Fruit fly (Drosophila melanogaster) whole organism, embryonic: ENCODE results near the gene CG14000.

Source experiments
- B-H1 ChIP-seq: fragments of 200-800 bp; sonication (Bioruptor generic); IDR thresholded peaks from 3 replicates; pipeline ENCODE4 v1.3.6; 2022; ENCODE audit warnings: missing biosample characterization, missing genetic modification characterization
- Bgb ChIP-seq: fragments of 200-800 bp; sonication (Bioruptor generic); IDR thresholded peaks from 2 replicates; pipeline ENCODE4 v1.3.6; 2022; ENCODE audit warnings: missing biosample characterization, missing genetic modification characterization; ENCODE audit not compliant: partially characterized antibody
- CG10209 ChIP-seq: fragments of 200-800 bp; sonication (Bioruptor generic); optimal IDR thresholded peaks from 3 replicates; lab custom pipeline; 2017; ENCODE audit warnings: missing biosample characterization, mild to moderate bottlenecking, missing genetic modification characterization, missing genetic modification reagents
- CG10959 ChIP-seq: fragments of 200-800 bp; sonication (Bioruptor generic); IDR thresholded peaks from 2 replicates; pipeline ENCODE4 v1.3.6; 2022; ENCODE audit warnings: missing biosample characterization, missing genetic modification characterization
- CG12391 ChIP-seq: fragments of 200-800 bp; sonication (Bioruptor generic); optimal IDR thresholded peaks from 3 replicates; lab custom pipeline; 2018; ENCODE audit warnings: missing biosample characterization, mild to moderate bottlenecking, missing genetic modification characterization, moderate library complexity
- CG12769 ChIP-seq: fragments of 200-800 bp; sonication (Bioruptor generic); optimal IDR thresholded peaks from 2 replicates; lab custom pipeline; 2019; ENCODE audit warnings: missing biosample characterization, mild to moderate bottlenecking, missing genetic modification characterization, moderate library complexity
- CG13775 ChIP-seq: fragments of 200-800 bp; sonication (Bioruptor generic); optimal IDR thresholded peaks from 3 replicates; lab custom pipeline; 2017; ENCODE audit warnings: missing biosample characterization, mild to moderate bottlenecking, missing genetic modification characterization
- CG14860 ChIP-seq: fragments of 200-800 bp; sonication (Bioruptor generic); IDR thresholded peaks from 3 replicates; pipeline ENCODE4 v1.3.6; 2022; ENCODE audit warnings: missing biosample characterization, missing genetic modification characterization; ENCODE audit not compliant: partially characterized antibody
- CG15601 ChIP-seq: fragments of 200-800 bp; sonication (Bioruptor generic); optimal IDR thresholded peaks from 3 replicates; lab custom pipeline; 2019; ENCODE audit warnings: missing biosample characterization, mild to moderate bottlenecking, missing genetic modification characterization, moderate library complexity
- CG17568 ChIP-seq: fragments of 200-800 bp; sonication (Bioruptor generic); optimal IDR thresholded peaks from 2 replicates; lab custom pipeline; 2018; ENCODE audit warnings: missing biosample characterization, mild to moderate bottlenecking, missing genetic modification characterization, moderate library complexity
- CG17802 ChIP-seq: fragments of 200-800 bp; sonication (Bioruptor generic); optimal IDR thresholded peaks from 2 replicates; lab custom pipeline; 2018; ENCODE audit warnings: missing biosample characterization, mild to moderate bottlenecking, missing genetic modification characterization, moderate library complexity
- CG18476 ChIP-seq: fragments of 200-800 bp; sonication (Bioruptor generic); optimal IDR thresholded peaks from 2 replicates; lab custom pipeline; 2016; ENCODE audit warnings: missing biosample characterization, mild to moderate bottlenecking, missing genetic modification characterization
- CG2120 ChIP-seq: fragments of 200-800 bp; sonication (Bioruptor generic); optimal IDR thresholded peaks from 3 replicates; lab custom pipeline; 2016; ENCODE audit warnings: missing biosample characterization, missing genetic modification characterization
- CG2199 ChIP-seq: fragments of 200-800 bp; sonication (Bioruptor generic); IDR thresholded peaks from 3 replicates; pipeline ENCODE4 v1.3.6; 2022; ENCODE audit warnings: missing biosample characterization, missing genetic modification characterization
- CG34224 ChIP-seq: fragments of 200-800 bp; sonication (Bioruptor generic); IDR thresholded peaks from 3 replicates; pipeline ENCODE4 v1.3.6; 2022; ENCODE audit warnings: missing biosample characterization, missing genetic modification characterization; ENCODE audit not compliant: partially characterized antibody
- CG3838 ChIP-seq: fragments of 200-800 bp; sonication (Bioruptor generic); optimal IDR thresholded peaks from 3 replicates; lab custom pipeline; 2016; ENCODE audit warnings: missing biosample characterization, missing genetic modification characterization
- CG4820 ChIP-seq: fragments of 200-800 bp; sonication (Bioruptor generic); optimal IDR thresholded peaks from 3 replicates; lab custom pipeline; 2016; ENCODE audit warnings: missing biosample characterization, missing genetic modification characterization
- CG4854 ChIP-seq: fragments of 200-800 bp; sonication (Bioruptor generic); optimal IDR thresholded peaks from 2 replicates; lab custom pipeline; 2016; ENCODE audit warnings: missing biosample characterization, missing genetic modification characterization, inconsistent platforms
- CG6654 ChIP-seq: fragments of 200-800 bp; sonication (Bioruptor generic); optimal IDR thresholded peaks from 2 replicates; lab custom pipeline; 2017; ENCODE audit warnings: missing biosample characterization, mild to moderate bottlenecking, missing genetic modification characterization
- CG6689 ChIP-seq: fragments of 200-800 bp; sonication (Bioruptor generic); IDR thresholded peaks from 2 replicates; pipeline ENCODE4 v1.3.6; 2022; ENCODE audit warnings: missing biosample characterization, missing genetic modification characterization
- CG9215 ChIP-seq: fragments of 200-800 bp; sonication (Bioruptor generic); IDR thresholded peaks from 2 replicates; pipeline ENCODE4 v1.3.6; 2022; ENCODE audit warnings: missing biosample characterization, missing genetic modification characterization
- CHES-1-like ChIP-seq: fragments of 200-800 bp; sonication (Bioruptor generic); optimal IDR thresholded peaks from 2 replicates; lab custom pipeline; 2016; ENCODE audit warnings: missing biosample characterization, missing genetic modification characterization
- Dek ChIP-seq: fragments of 200-800 bp; sonication (Bioruptor generic); optimal IDR thresholded peaks from 3 replicates; lab custom pipeline; 2019; ENCODE audit warnings: missing biosample characterization, mild to moderate bottlenecking, missing genetic modification characterization, moderate library complexity
- Drgx ChIP-seq: fragments of 200-800 bp; sonication (Bioruptor generic); IDR thresholded peaks from 2 replicates; pipeline ENCODE4 v1.3.6; 2022; ENCODE audit warnings: missing biosample characterization, missing genetic modification characterization
- Ets65A ChIP-seq: fragments of 200-800 bp; sonication (Bioruptor generic); peaks from one replicate; lab custom pipeline; 2016; ENCODE audit warnings: missing biosample characterization, missing genetic modification characterization
- Fer2 ChIP-seq: fragments of 200-800 bp; sonication (Bioruptor generic); optimal IDR thresholded peaks from 2 replicates; lab custom pipeline; 2018; ENCODE audit warnings: missing biosample characterization, mild to moderate bottlenecking, missing genetic modification characterization, moderate library complexity
- ap ChIP-seq: fragments of 200-800 bp; sonication (Bioruptor generic); IDR thresholded peaks from 2 replicates; pipeline ENCODE4 v1.3.6; 2022; ENCODE audit warnings: missing biosample characterization, missing genetic modification characterization
- bcd ChIP-seq: fragments of 200-800 bp; sonication (Bioruptor generic); optimal IDR thresholded peaks from 2 replicates; lab custom pipeline; 2017; ENCODE audit warnings: missing biosample characterization, mild to moderate bottlenecking, missing genetic modification characterization
- chn ChIP-seq: fragments of 200-800 bp; sonication (Bioruptor generic); optimal IDR thresholded peaks from 2 replicates; lab custom pipeline; 2016; ENCODE audit warnings: missing biosample characterization, missing genetic modification characterization
- crc ChIP-seq: fragments of 200-800 bp; sonication (Bioruptor generic); optimal IDR thresholded peaks from 2 replicates; lab custom pipeline; 2016; ENCODE audit warnings: missing biosample characterization, missing genetic modification characterization
- danr ChIP-seq: fragments of 200-800 bp; sonication (Bioruptor generic); IDR thresholded peaks from 2 replicates; pipeline ENCODE4 v1.3.6; 2022; ENCODE audit warnings: missing biosample characterization, missing genetic modification characterization
- dati ChIP-seq: fragments of 200-800 bp; sonication (Bioruptor generic); IDR thresholded peaks from 2 replicates; pipeline ENCODE4 v1.3.6; 2022; ENCODE audit warnings: missing biosample characterization, missing genetic modification characterization
- dimm ChIP-seq: fragments of 200-800 bp; sonication (Bioruptor generic); IDR thresholded peaks from 2 replicates; pipeline ENCODE4 v1.3.6; 2022; ENCODE audit warnings: missing biosample characterization, missing genetic modification characterization
- disco-r ChIP-seq: fragments of 200-800 bp; sonication (Bioruptor generic); optimal IDR thresholded peaks from 2 replicates; lab custom pipeline; 2016; ENCODE audit warnings: missing biosample characterization, missing genetic modification characterization
- fd102C ChIP-seq: fragments of 200-800 bp; sonication (Bioruptor generic); optimal IDR thresholded peaks from 2 replicates; lab custom pipeline; 2018; ENCODE audit warnings: missing biosample characterization, mild to moderate bottlenecking, missing genetic modification characterization, moderate library complexity
- gce ChIP-seq: fragments of 200-800 bp; sonication (Bioruptor generic); IDR thresholded peaks from 3 replicates; pipeline ENCODE4 v1.3.6; 2022; ENCODE audit warnings: missing biosample characterization, missing genetic modification characterization
- luna ChIP-seq: fragments of 200-800 bp; sonication (Bioruptor generic); optimal IDR thresholded peaks from 2 replicates; lab custom pipeline; 2016; ENCODE audit warnings: missing biosample characterization, missing genetic modification characterization
- nau ChIP-seq: fragments of 200-800 bp; sonication (Bioruptor generic); optimal IDR thresholded peaks from 3 replicates; lab custom pipeline; 2017; ENCODE audit warnings: missing biosample characterization, mild to moderate bottlenecking, missing genetic modification characterization, missing genetic modification reagents
- nom ChIP-seq: fragments of 200-800 bp; sonication (Bioruptor generic); optimal IDR thresholded peaks from 2 replicates; lab custom pipeline; 2017; ENCODE audit warnings: missing biosample characterization, missing genetic modification characterization, mild to moderate bottlenecking, moderate library complexity, missing genetic modification reagents
- seq ChIP-seq: fragments of 200-800 bp; sonication (Bioruptor generic); IDR thresholded peaks from 2 replicates; pipeline ENCODE4 v1.3.6; 2022; ENCODE audit warnings: missing biosample characterization, missing genetic modification characterization
- so ChIP-seq: fragments of 200-800 bp; sonication (Bioruptor generic); IDR thresholded peaks from 3 replicates; pipeline ENCODE4 v1.3.6; 2022; ENCODE audit warnings: missing biosample characterization, missing genetic modification characterization
- ssp ChIP-seq: fragments of 200-800 bp; sonication (Bioruptor generic); IDR thresholded peaks from 2 replicates; pipeline ENCODE4 v1.3.6; 2022; ENCODE audit warnings: missing biosample characterization, missing genetic modification characterization
- stwl ChIP-seq: fragments of 200-800 bp; sonication (Bioruptor generic); optimal IDR thresholded peaks from 3 replicates; lab custom pipeline; 2018; ENCODE audit warnings: missing biosample characterization, mild to moderate bottlenecking, missing genetic modification characterization, moderate library complexity
- tap ChIP-seq: fragments of 200-800 bp; optimal IDR thresholded peaks from 3 replicates; lab custom pipeline; 2019; ENCODE audit warnings: missing biosample characterization, mild to moderate bottlenecking, missing genetic modification characterization, moderate library complexity
- tna ChIP-seq: fragments of 200-800 bp; sonication (Bioruptor generic); IDR thresholded peaks from 2 replicates; pipeline ENCODE4 v1.3.6; 2022; ENCODE audit warnings: missing biosample characterization, missing genetic modification characterization; ENCODE audit not compliant: partially characterized antibody
- unc-4 ChIP-seq: fragments of 200-800 bp; sonication (Bioruptor generic); IDR thresholded peaks from 2 replicates; pipeline ENCODE4 v1.3.6; 2022; ENCODE audit warnings: missing biosample characterization, missing genetic modification characterization; ENCODE audit not compliant: partially characterized antibody
- usp ChIP-seq: fragments of >200 bp; optimal IDR thresholded peaks from 2 replicates; lab custom pipeline; 2017; ENCODE audit warnings: missing biosample characterization, missing genetic modification characterization
- vfl ChIP-seq: fragments of 200-800 bp; sonication (Bioruptor generic); optimal IDR thresholded peaks from 2 replicates; lab custom pipeline; 2016; ENCODE audit warnings: missing biosample characterization, missing genetic modification characterization

CG14000 gene

DNA sequence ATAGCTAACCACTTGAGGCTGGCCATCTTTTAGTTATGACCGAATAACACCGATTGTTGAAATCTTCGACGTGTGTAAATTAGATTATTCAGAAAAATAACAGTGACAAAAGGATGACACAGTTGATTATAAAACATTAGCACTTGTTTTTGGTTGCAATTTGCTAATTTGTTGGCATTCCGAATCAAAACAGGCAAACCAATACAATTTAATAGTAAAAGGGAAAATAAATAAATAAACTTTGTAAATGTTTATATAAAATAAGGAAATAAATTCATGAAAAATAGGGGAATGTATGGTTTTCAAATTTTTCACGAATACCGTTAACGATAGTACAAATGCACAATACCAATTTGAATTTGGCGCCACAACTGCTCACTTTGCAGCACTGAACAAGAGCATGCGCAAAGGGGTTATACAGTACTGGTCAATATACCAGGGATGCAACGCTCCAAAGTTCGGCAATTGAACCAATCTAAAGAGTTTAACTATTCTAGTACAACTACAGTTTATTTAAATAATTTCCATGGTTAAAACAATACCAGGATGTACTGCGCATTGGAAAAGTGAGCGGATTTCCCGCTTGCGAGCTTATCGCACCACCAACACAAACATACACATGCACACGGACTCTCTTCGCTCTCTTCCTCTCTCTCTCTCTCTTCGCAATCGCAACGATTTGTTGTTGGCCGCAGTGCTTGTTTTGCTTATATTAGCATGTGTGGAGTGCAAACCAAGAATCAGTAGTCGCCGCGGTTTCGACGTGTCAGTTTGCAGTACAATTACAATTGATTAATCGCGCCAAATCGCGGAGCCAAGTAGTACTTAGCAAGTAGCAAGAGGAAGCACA, 33.4 kb upstream of the CG14000 start, which contains the start of the genes Sfp26Ad and Gpdh1 (continued):
- no peak for TF ChIP-seq danr
- peak; percentile 78 for TF ChIP-seq nom (GFP tag; lab: Kevin White, UChicago)
- TF ChIP-seq B-H1 (GFP tag; lab: Robert Waterston, UW): no peak
- peak; percentile 18 for TF ChIP-seq CG3838
- no peak for TF ChIP-seq usp (GFP tag; lab: Kevin White, UChicago)
- TF ChIP-seq Drgx (GFP tag; lab: Robert Waterston, UW): 0 out of 2 replicates have a peak, but pooled peaks have one; percentile 20
- TF ChIP-seq Fer2 (tag; lab: Kevin White, UChicago): peak; percentile 43
- peak; percentile 78 for TF ChIP-seq CG12769 (tag; lab: Kevin White, UChicago)
- peak; percentile 62 for TF ChIP-seq CG9215 (GFP tag; lab: Robert Waterston, UW)
- TF ChIP-seq disco-r (GFP tag; lab: Kevin White, UChicago): peak; percentile 16
- TF ChIP-seq fd102C: peak; percentile 2
- TF ChIP-seq CG4854 (GFP tag; lab: Kevin White, UChicago): peak; percentile 64
- peak; percentile 68 for TF ChIP-seq nau (GFP tag; lab: Kevin White, UChicago)
- TF ChIP-seq dati (GFP tag; lab: Robert Waterston, UW): no peak
- TF ChIP-seq seq (GFP tag; lab: Robert Waterston, UW): peak; percentile 58; the same call in 1 of the 2 replicates
- peak; percentile 32; the same call in 1 of the 2 replicates for TF ChIP-seq CG10959
- 0 out of 2 replicates have a peak, but pooled peaks have one; percentile 24 for TF ChIP-seq CG6689 (GFP tag; lab: Robert Waterston, UW)
- TF ChIP-seq so: peak; percentile 65; the same call in 1 of the 3 replicates
- TF ChIP-seq ap (GFP tag; lab: Robert Waterston, UW): no peak
- TF ChIP-seq ssp (GFP tag; lab: Robert Waterston, UW): peak; percentile 54
- TF ChIP-seq CG17568: peak; percentile 74
- TF ChIP-seq gce (GFP tag; lab: Robert Waterston, UW): no peak; the same call in 2 of the 3 replicates
- peak; percentile 49; the same call in 1 of the 2 replicates for TF ChIP-seq Bgb
- TF ChIP-seq tna (GFP tag; lab: Robert Waterston, UW): no peak; the same call in 1 of the 2 replicates
- no peak for TF ChIP-seq CG14860
- TF ChIP-seq CG4820 (GFP tag; lab: Kevin White, UChicago): peak; percentile 66
- TF ChIP-seq CG13775 (GFP tag; lab: Kevin White, UChicago): peak; percentile 72
- peak; percentile 98 for TF ChIP-seq Ets65A (GFP tag; lab: Kevin White, UChicago)
- peak; percentile 82 for TF ChIP-seq CG12391 (tag; lab: Kevin White, UChicago)
- TF ChIP-seq chn (GFP tag; lab: Kevin White, UChicago): peak; percentile 74
- TF ChIP-seq bcd (GFP tag; lab: Kevin White, UChicago): peak; percentile 73
- no peak for TF ChIP-seq dimm (GFP tag; lab: Robert Waterston, UW)
- TF ChIP-seq Dek: peak; percentile 42
- peak; percentile 41 for TF ChIP-seq CG18476 (GFP tag; lab: Kevin White, UChicago)
- TF ChIP-seq crc: peak; percentile 63
- TF ChIP-seq luna: peak; percentile 71
- TF ChIP-seq CHES-1-like (GFP tag; lab: Kevin White, UChicago): peak; percentile 70
- TF ChIP-seq stwl (tag; lab: Kevin White, UChicago): peak; percentile 85
- TF ChIP-seq CG2199 (GFP tag; lab: Robert Waterston, UW): peak; percentile 72; the same call in 2 of the 3 replicates
- TF ChIP-seq unc-4 (GFP tag; lab: Robert Waterston, UW): peak; percentile 55
- peak; percentile 81 for TF ChIP-seq vfl (GFP tag; lab: Kevin White, UChicago)
- peak; percentile 22; the same call in 1 of the 3 replicates for TF ChIP-seq CG34224
- TF ChIP-seq CG6654: no peak
- peak; percentile 88 for TF ChIP-seq CG2120 (GFP tag; lab: Kevin White, UChicago)
- peak; percentile 17 for TF ChIP-seq CG17802 (tag; lab: Kevin White, UChicago)
- peak; percentile 69 for TF ChIP-seq CG15601
- TF ChIP-seq CG10209 (GFP tag; lab: Kevin White, UChicago): peak; percentile 74
- no peak for TF ChIP-seq tap (tag; lab: Kevin White, UChicago)
